Fruit fly (Drosophila melanogaster) whole organism, prepupa: ENCODE results near the gene Npc2f.

Experiments used
- Blimp-1 ChIP-seq: fragments of 200-800 bp; sonication (Bioruptor generic); optimal IDR thresholded peaks from 3 replicates; lab custom pipeline; 2017; ENCODE audit warnings: missing biosample characterization, missing genetic modification characterization, mild to moderate bottlenecking, moderate library complexity, missing genetic modification reagents
- CG10669 ChIP-seq: fragments of 200-800 bp; sonication (Bioruptor generic); optimal IDR thresholded peaks from 3 replicates; lab custom pipeline; 2018; ENCODE audit warnings: missing biosample characterization, mild to moderate bottlenecking, missing genetic modification characterization, moderate library complexity
- CG11294 ChIP-seq: fragments of 200-800 bp; sonication (Bioruptor generic); IDR thresholded peaks from 2 replicates; pipeline ENCODE4 v1.3.6; 2022; ENCODE audit warnings: missing biosample characterization, missing genetic modification characterization
- CG11762 ChIP-seq: fragments of 200-800 bp; sonication (Bioruptor generic); optimal IDR thresholded peaks from 3 replicates; lab custom pipeline; 2016; ENCODE audit warnings: missing biosample characterization, missing genetic modification characterization; ENCODE audit not compliant: insufficient read depth
- CG11902 ChIP-seq: fragments of 200-800 bp; sonication (Bioruptor generic); optimal IDR thresholded peaks from 3 replicates; lab custom pipeline; 2016; ENCODE audit warnings: missing biosample characterization, missing genetic modification characterization
- CG15336 ChIP-seq: fragments of 200-800 bp; sonication (Bioruptor generic); IDR thresholded peaks from 2 replicates; pipeline ENCODE4 v1.3.6; 2022; ENCODE audit warnings: missing biosample characterization, missing genetic modification characterization
- CG1621 ChIP-seq: fragments of 200-800 bp; sonication (Bioruptor generic); optimal IDR thresholded peaks from 3 replicates; lab custom pipeline; 2018; ENCODE audit warnings: missing biosample characterization, mild to moderate bottlenecking, missing genetic modification characterization
- CG32006 ChIP-seq: fragments of 200-800 bp; sonication (Bioruptor generic); optimal IDR thresholded peaks from 3 replicates; lab custom pipeline; 2017; ENCODE audit warnings: missing biosample characterization, mild to moderate bottlenecking, missing genetic modification characterization
- CG34406 ChIP-seq: fragments of 200-800 bp; sonication (Bioruptor generic); optimal IDR thresholded peaks from 3 replicates; lab custom pipeline; 2016; ENCODE audit warnings: missing biosample characterization, missing genetic modification characterization
- CG3919 ChIP-seq: fragments of 200-800 bp; sonication (Bioruptor generic); optimal IDR thresholded peaks from 3 replicates; lab custom pipeline; 2016; ENCODE audit warnings: missing biosample characterization, missing genetic modification characterization
- CG6276 ChIP-seq: fragments of 200-800 bp; sonication (Bioruptor generic); optimal IDR thresholded peaks from 2 replicates; lab custom pipeline; 2017; ENCODE audit warnings: missing biosample characterization, mild to moderate bottlenecking, missing genetic modification characterization
- CG6808 ChIP-seq: fragments of 200-800 bp; sonication (Bioruptor generic); optimal IDR thresholded peaks from 3 replicates; lab custom pipeline; 2017; ENCODE audit warnings: missing biosample characterization, missing genetic modification characterization, mild to moderate bottlenecking, moderate library complexity, missing genetic modification reagents
- CG6854 ChIP-seq: fragments of 200-800 bp; sonication (Bioruptor generic); optimal IDR thresholded peaks from 2 replicates; lab custom pipeline; 2017; ENCODE audit warnings: missing biosample characterization, mild to moderate bottlenecking, missing genetic modification characterization
- CG7368 ChIP-seq: fragments of 200-800 bp; sonication (Bioruptor generic); optimal IDR thresholded peaks from 3 replicates; lab custom pipeline; 2016; ENCODE audit warnings: missing biosample characterization, missing genetic modification characterization
- CG8119 ChIP-seq: fragments of 200-800 bp; sonication (Bioruptor generic); IDR thresholded peaks from 3 replicates; pipeline ENCODE4 v1.3.6; 2022; ENCODE audit warnings: missing biosample characterization, missing genetic modification characterization
- CG8319 ChIP-seq: fragments of 200-800 bp; sonication (Bioruptor generic); optimal IDR thresholded peaks from 3 replicates; lab custom pipeline; 2016; ENCODE audit warnings: missing biosample characterization, missing genetic modification characterization
- CG8632 ChIP-seq: fragments of 200-800 bp; sonication (Bioruptor generic); optimal IDR thresholded peaks from 3 replicates; lab custom pipeline; 2016; ENCODE audit warnings: missing biosample characterization, missing genetic modification characterization
- CG9139 ChIP-seq: fragments of 200-800 bp; sonication (Bioruptor generic); optimal IDR thresholded peaks from 3 replicates; lab custom pipeline; 2017; ENCODE audit warnings: missing biosample characterization, mild to moderate bottlenecking, missing genetic modification characterization
- Eip75B ChIP-seq: fragments of 200-800 bp; sonication (Bioruptor generic); optimal IDR thresholded peaks from 3 replicates; lab custom pipeline; 2016; ENCODE audit warnings: missing biosample characterization, missing genetic modification characterization
- Eip78C ChIP-seq: fragments of 200-800 bp; sonication (Bioruptor generic); peaks from one replicate; lab custom pipeline; 2016; ENCODE audit warnings: missing biosample characterization, missing genetic modification characterization
- Eip93F ChIP-seq: fragments of 200-800 bp; sonication (Bioruptor generic); optimal IDR thresholded peaks from 2 replicates; lab custom pipeline; 2016; ENCODE audit warnings: missing biosample characterization, mild to moderate bottlenecking, missing genetic modification characterization
- Ets21C ChIP-seq: fragments of 200-800 bp; sonication (Bioruptor generic); optimal IDR thresholded peaks from 3 replicates; lab custom pipeline; 2016; ENCODE audit warnings: missing biosample characterization, missing genetic modification characterization
- Ets96B ChIP-seq: fragments of 200-800 bp; optimal IDR thresholded peaks from 2 replicates; lab custom pipeline; 2019; ENCODE audit warnings: missing biosample characterization, mild to moderate bottlenecking, missing genetic modification characterization, moderate library complexity
- Hr38 ChIP-seq: sonication (Bioruptor generic); optimal IDR thresholded peaks from 2 replicates; lab custom pipeline; 2016; ENCODE audit warnings: missing biosample characterization, missing genetic modification characterization
- Hr39 ChIP-seq: fragments of 200-800 bp; sonication (Bioruptor generic); optimal IDR thresholded peaks from 2 replicates; lab custom pipeline; 2016; ENCODE audit warnings: missing biosample characterization, missing genetic modification characterization
- Hr4 ChIP-seq: fragments of 200-800 bp; sonication (Bioruptor generic); optimal IDR thresholded peaks from 3 replicates; lab custom pipeline; 2016; ENCODE audit warnings: missing biosample characterization, missing genetic modification characterization
- Met ChIP-seq: fragments of 200-800 bp; sonication (Bioruptor generic); optimal IDR thresholded peaks from 3 replicates; lab custom pipeline; 2016; ENCODE audit warnings: missing biosample characterization, missing genetic modification characterization
- OdsH ChIP-seq: fragments of 200-800 bp; sonication (Bioruptor generic); optimal IDR thresholded peaks from 3 replicates; lab custom pipeline; 2016; ENCODE audit warnings: missing biosample characterization, missing genetic modification characterization
- Smox ChIP-seq: fragments of 200-800 bp; sonication (Bioruptor generic); optimal IDR thresholded peaks from 3 replicates; lab custom pipeline; 2016; ENCODE audit warnings: missing biosample characterization, missing genetic modification characterization
- Sox102F ChIP-seq: fragments of 200-800 bp; sonication (Bioruptor generic); optimal IDR thresholded peaks from 2 replicates; lab custom pipeline; 2016; ENCODE audit warnings: missing biosample characterization, mild to moderate bottlenecking, missing genetic modification characterization
- Sox14 ChIP-seq: fragments of 200-800 bp; sonication (Bioruptor generic); optimal IDR thresholded peaks from 3 replicates; lab custom pipeline; 2016; ENCODE audit warnings: missing biosample characterization, missing genetic modification characterization
- Sox15 ChIP-seq: fragments of 200-800 bp; sonication (Bioruptor generic); optimal IDR thresholded peaks from 3 replicates; lab custom pipeline; 2016; ENCODE audit warnings: missing biosample characterization, missing genetic modification characterization
- achi ChIP-seq: fragments of 200-800 bp; sonication (Bioruptor generic); optimal IDR thresholded peaks from 3 replicates; lab custom pipeline; 2016; ENCODE audit warnings: missing biosample characterization, missing genetic modification characterization
- acj6 ChIP-seq: fragments of 200-800 bp; sonication (Bioruptor generic); optimal IDR thresholded peaks from 3 replicates; lab custom pipeline; 2016; ENCODE audit warnings: missing biosample characterization, missing genetic modification characterization
- dac ChIP-seq: fragments of 200-800 bp; sonication (Bioruptor generic); optimal IDR thresholded peaks from 2 replicates; lab custom pipeline; 2017; ENCODE audit warnings: missing biosample characterization, mild to moderate bottlenecking, missing genetic modification characterization
- dsx ChIP-seq: fragments of 200-800 bp; optimal IDR thresholded peaks from 3 replicates; lab custom pipeline; 2019; ENCODE audit warnings: missing biosample characterization, mild to moderate bottlenecking, missing genetic modification characterization, moderate library complexity; ENCODE audit not compliant: poor library complexity, severe bottlenecking
- eg ChIP-seq: fragments of 200-800 bp; sonication (Bioruptor generic); IDR thresholded peaks from 3 replicates; pipeline ENCODE4 v1.3.6; 2022; ENCODE audit warnings: missing biosample characterization, missing genetic modification characterization
- fd59A ChIP-seq: fragments of 200-800 bp; sonication (Bioruptor generic); optimal IDR thresholded peaks from 2 replicates; lab custom pipeline; 2017; ENCODE audit warnings: missing biosample characterization, mild to moderate bottlenecking, missing genetic modification characterization, missing genetic modification reagents
- fd85E ChIP-seq: fragments of 200-800 bp; sonication (Bioruptor generic); optimal IDR thresholded peaks from 3 replicates; lab custom pipeline; 2016; ENCODE audit warnings: missing biosample characterization, missing genetic modification characterization
- lz ChIP-seq: fragments of 200-800 bp; sonication (Bioruptor generic); optimal IDR thresholded peaks from 3 replicates; lab custom pipeline; 2016; ENCODE audit warnings: missing biosample characterization, missing genetic modification characterization
- net ChIP-seq: fragments of 200-800 bp; sonication (Bioruptor generic); optimal IDR thresholded peaks from 3 replicates; lab custom pipeline; 2016; ENCODE audit warnings: missing biosample characterization, missing genetic modification characterization
- pdm3 ChIP-seq: fragments of 200-800 bp; sonication (Bioruptor generic); optimal IDR thresholded peaks from 3 replicates; lab custom pipeline; 2016; ENCODE audit warnings: missing biosample characterization, missing genetic modification characterization
- spab ChIP-seq: fragments of 200-800 bp; sonication (Bioruptor generic); optimal IDR thresholded peaks from 2 replicates; lab custom pipeline; 2017; ENCODE audit warnings: missing biosample characterization, mild to moderate bottlenecking, missing genetic modification characterization, missing genetic modification reagents
- topi ChIP-seq: fragments of 200-800 bp; sonication (Bioruptor generic); optimal IDR thresholded peaks from 3 replicates; lab custom pipeline; 2016; ENCODE audit warnings: missing biosample characterization, missing genetic modification characterization
- vri ChIP-seq: fragments of 200-800 bp; sonication (Bioruptor generic); optimal IDR thresholded peaks from 3 replicates; lab custom pipeline; 2016; ENCODE audit warnings: missing biosample characterization, mild to moderate bottlenecking, missing genetic modification characterization

Npc2f gene

DNA sequence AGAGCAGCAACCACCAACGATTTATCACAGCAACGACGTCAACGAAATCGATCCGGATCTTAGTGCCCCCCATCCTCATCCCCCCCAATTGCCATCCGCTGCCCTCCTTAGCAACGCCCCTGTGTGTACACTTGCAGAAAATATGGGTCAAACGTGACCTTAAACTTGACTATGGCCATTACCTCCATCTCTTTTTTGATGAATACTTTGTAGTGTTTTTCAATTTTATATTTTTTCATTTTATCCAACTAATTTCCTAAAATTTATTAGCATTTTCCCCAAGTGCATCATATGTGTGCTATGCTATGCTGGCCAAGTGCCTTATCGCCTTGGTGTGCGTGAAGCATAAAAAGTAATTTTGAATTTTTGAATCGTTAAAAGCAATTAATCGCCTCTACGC is 5.3 kb downstream of the Npc2f start (continued):
- peak; percentile 79 for TF ChIP-seq Hr4 (GFP tag; lab: Kevin White, UChicago)
- peak; percentile 85 for TF ChIP-seq pdm3 (GFP tag; lab: Kevin White, UChicago)
- TF ChIP-seq fd59A (GFP tag; lab: Kevin White, UChicago), result peak; percentile 86
- peak; percentile 87 for TF ChIP-seq dsx (GFP tag; lab: Kevin White, UChicago)
- TF ChIP-seq CG8632 (GFP tag; lab: Kevin White, UChicago), result peak; percentile 79
- TF ChIP-seq Blimp-1, result peak; percentile 49
- peak; percentile 77 for TF ChIP-seq net
- peak; percentile 62 for TF ChIP-seq fd85E (GFP tag; lab: Kevin White, UChicago)
- no peak for TF ChIP-seq Hr38 (GFP tag; lab: Kevin White, UChicago)
- TF ChIP-seq Sox15 (GFP tag; lab: Kevin White, UChicago), result peak; percentile 76
- peak; percentile 86 for TF ChIP-seq lz
- TF ChIP-seq CG9139 (GFP tag; lab: Kevin White, UChicago), result peak; percentile 82
- peak; percentile 86 for TF ChIP-seq eg (GFP tag; lab: Robert Waterston, UW)
- peak; percentile 67 for TF ChIP-seq dac (GFP tag; lab: Kevin White, UChicago)
- TF ChIP-seq CG3919 (GFP tag; lab: Kevin White, UChicago), result peak; percentile 91
- TF ChIP-seq CG15336 (GFP tag; lab: Robert Waterston, UW), result peak; percentile 77
- peak; percentile 87 for TF ChIP-seq spab (GFP tag; lab: Kevin White, UChicago)
- peak; percentile 63 for TF ChIP-seq CG6276
- TF ChIP-seq Eip78C (GFP tag; lab: Kevin White, UChicago), result peak; percentile 96
- peak; percentile 85 for TF ChIP-seq achi (GFP tag; lab: Kevin White, UChicago)
- TF ChIP-seq CG11762 (GFP tag; lab: Kevin White, UChicago), result peak; percentile 80
- peak; percentile 85 for TF ChIP-seq CG32006 (GFP tag; lab: Kevin White, UChicago)
- TF ChIP-seq Met, result peak; percentile 85
- TF ChIP-seq Hr39, result peak; percentile 83

- TF ChIP-seq pdm3 (GFP tag; lab: Kevin White, UChicago), result no peak
- TF ChIP-seq achi (GFP tag; lab: Kevin White, UChicago), result no peak
Observed at dm6 chr3R:24143372-24143771, 5.7 kb downstream of the Npc2f start.

- TF ChIP-seq CG15336 (GFP tag; lab: Robert Waterston, UW) (peak; percentile 36), CG9139 (GFP tag; lab: Kevin White, UChicago) (peak; percentile 29), Eip75B (GFP tag; lab: Kevin White, UChicago) (peak; percentile 56), CG1621 (no peak), eg (GFP tag; lab: Robert Waterston, UW) (0 out of 3 replicates have a peak, but pooled peaks have one; percentile 8), CG11762 (GFP tag; lab: Kevin White, UChicago) (peak; percentile 22), CG34406 (GFP tag; lab: Kevin White, UChicago) (peak; percentile 10), vri (GFP tag; lab: Kevin White, UChicago) (no peak), Sox102F (no peak), Eip93F (GFP tag; lab: Kevin White, UChicago) (no peak), Sox14 (GFP tag; lab: Kevin White, UChicago) (peak; percentile 68), CG11902 (GFP tag; lab: Kevin White, UChicago) (no peak), Eip78C (GFP tag; lab: Kevin White, UChicago) (peak; percentile 90), CG10669 (GFP tag; lab: Kevin White, UChicago) (peak; percentile 46), Ets96B (tag; lab: Kevin White, UChicago) (peak; percentile 58), Smox (GFP tag; lab: Kevin White, UChicago) (peak; percentile 34), acj6 (GFP tag; lab: Kevin White, UChicago) (peak; percentile 58), CG6276 (peak; percentile 60), dac (GFP tag; lab: Kevin White, UChicago) (peak; percentile 31), Ets21C (no peak), CG11294 (GFP tag; lab: Robert Waterston, UW) (no peak), CG8119 (GFP tag; lab: Robert Waterston, UW) (peak; percentile 64; the same call in 2 of the 3 replicates), CG7368 (GFP tag; lab: Kevin White, UChicago) (peak; percentile 44), lz (peak; percentile 51), Hr39 (peak; percentile 41), Hr4 (GFP tag; lab: Kevin White, UChicago) (peak; percentile 71), Blimp-1 (no peak), OdsH (GFP tag; lab: Kevin White, UChicago) (peak; percentile 57), Met (peak; percentile 43), spab (GFP tag; lab: Kevin White, UChicago) (peak; percentile 67), CG8319 (GFP tag; lab: Kevin White, UChicago) (no peak), CG6808 (GFP tag; lab: Kevin White, UChicago) (peak; percentile 68), topi (GFP tag; lab: Kevin White, UChicago) (peak; percentile 48), CG6854 (GFP tag; lab: Kevin White, UChicago) (no peak), achi (GFP tag; lab: Kevin White, UChicago) (peak; percentile 50), Hr38 (GFP tag; lab: Kevin White, UChicago) (no peak), CG3919 (GFP tag; lab: Kevin White, UChicago) (peak; percentile 60), Sox15 (GFP tag; lab: Kevin White, UChicago) (peak; percentile 8)
Observed at dm6 chr3R:24143779-24144178, 6.1 kb downstream of the Npc2f start.
